Fruit fly (Drosophila melanogaster) whole organism, embryonic: ENCODE data around the gene HDAC6.
A peak's percentile ranks its signal among the peaks of the same experiment; 100 is the strongest.

Experiments
- Antp ChIP-seq: fragments of 200-800 bp; sonication (Bioruptor generic); optimal IDR thresholded peaks from 3 replicates; lab custom pipeline; 2016; ENCODE audit warnings: missing biosample characterization, missing genetic modification characterization
- BEAF-32 ChIP-seq: fragments of 200-800 bp; sonication (Bioruptor generic); optimal IDR thresholded peaks from 3 replicates; lab custom pipeline; 2017; ENCODE audit warnings: missing biosample characterization, missing genetic modification characterization, mild to moderate bottlenecking, moderate library complexity, missing genetic modification reagents
- BtbVII ChIP-seq: fragments of 200-800 bp; sonication (Bioruptor generic); optimal IDR thresholded peaks from 3 replicates; lab custom pipeline; 2017; ENCODE audit warnings: missing biosample characterization, mild to moderate bottlenecking, missing genetic modification characterization
- CG12659 ChIP-seq: fragments of 200-800 bp; sonication (Bioruptor generic); optimal IDR thresholded peaks from 3 replicates; lab custom pipeline; 2017; ENCODE audit warnings: mild to moderate bottlenecking, missing biosample characterization, missing genetic modification reagents, missing genetic modification characterization
- CG12942 ChIP-seq: fragments of 200-800 bp; sonication (Bioruptor generic); optimal IDR thresholded peaks from 3 replicates; lab custom pipeline; 2016; ENCODE audit warnings: missing biosample characterization, missing genetic modification characterization
- CG13296 ChIP-seq: fragments of 200-800 bp; sonication (Bioruptor generic); optimal IDR thresholded peaks from 3 replicates; lab custom pipeline; 2018; ENCODE audit warnings: missing biosample characterization, mild to moderate bottlenecking, missing genetic modification characterization
- CG13424 ChIP-seq: fragments of 200-800 bp; sonication (Bioruptor generic); optimal IDR thresholded peaks from 2 replicates; lab custom pipeline; 2019; ENCODE audit warnings: missing biosample characterization, mild to moderate bottlenecking, missing genetic modification characterization, moderate library complexity
- CG15696 ChIP-seq: fragments of 200-800 bp; sonication (Bioruptor generic); optimal IDR thresholded peaks from 2 replicates; lab custom pipeline; 2019; ENCODE audit warnings: missing biosample characterization, mild to moderate bottlenecking, missing genetic modification characterization, moderate library complexity
- CG16779 ChIP-seq: fragments of 200-800 bp; sonication (Bioruptor generic); IDR thresholded peaks from 2 replicates; pipeline ENCODE4 v1.3.6; 2022; ENCODE audit warnings: missing biosample characterization, missing genetic modification characterization
- CG16863 ChIP-seq: fragments of 200-800 bp; sonication (Bioruptor generic); optimal IDR thresholded peaks from 3 replicates; lab custom pipeline; 2016; ENCODE audit warnings: missing biosample characterization, missing genetic modification characterization
- CG17912 ChIP-seq: fragments of 200-800 bp; sonication (Bioruptor generic); optimal IDR thresholded peaks from 2 replicates; lab custom pipeline; 2018; ENCODE audit warnings: missing biosample characterization, mild to moderate bottlenecking, missing genetic modification characterization
- CG2129 ChIP-seq: fragments of 200-800 bp; sonication (Bioruptor generic); IDR thresholded peaks from 2 replicates; pipeline ENCODE4 v1.3.6; 2022; ENCODE audit warnings: missing biosample characterization, missing genetic modification characterization; ENCODE audit not compliant: partially characterized antibody
- CG2712 ChIP-seq: fragments of 200-800 bp; optimal IDR thresholded peaks from 3 replicates; lab custom pipeline; 2019; ENCODE audit warnings: missing biosample characterization, mild to moderate bottlenecking, missing genetic modification characterization, moderate library complexity
- CG34376 ChIP-seq: fragments of 200-800 bp; sonication (Bioruptor generic); optimal IDR thresholded peaks from 2 replicates; lab custom pipeline; 2018; ENCODE audit warnings: missing biosample characterization, mild to moderate bottlenecking, missing genetic modification characterization
- CG3726 ChIP-seq: fragments of 200-800 bp; sonication (Bioruptor generic); IDR thresholded peaks from 3 replicates; pipeline ENCODE4, ENCODE4 v1.3.6; 2022; ENCODE audit warnings: missing biosample characterization, missing genetic modification characterization
- CG4282 ChIP-seq: fragments of 200-800 bp; sonication (Bioruptor generic); optimal IDR thresholded peaks from 2 replicates; lab custom pipeline; 2016; ENCODE audit warnings: missing biosample characterization, missing genetic modification characterization
- CG8478 ChIP-seq: fragments of >200 bp; optimal IDR thresholded peaks from 2 replicates; lab custom pipeline; 2018
- CG9609 ChIP-seq: fragments of 200-800 bp; sonication (Bioruptor generic); optimal IDR thresholded peaks from 3 replicates; lab custom pipeline; 2016; ENCODE audit warnings: missing biosample characterization, missing genetic modification characterization
- CG9817 ChIP-seq: fragments of 200-800 bp; sonication (Bioruptor generic); optimal IDR thresholded peaks from 2 replicates; lab custom pipeline; 2018; ENCODE audit warnings: missing biosample characterization, mild to moderate bottlenecking, missing genetic modification characterization, moderate library complexity
- Dip3 ChIP-seq: fragments of 200-800 bp; sonication (Bioruptor generic); optimal IDR thresholded peaks from 3 replicates; lab custom pipeline; 2016; ENCODE audit warnings: missing biosample characterization, missing genetic modification characterization
- Dref ChIP-seq: fragments of 200-800 bp; sonication (Bioruptor generic); IDR thresholded peaks from 2 replicates; pipeline ENCODE4 v1.3.6; 2022; ENCODE audit warnings: missing biosample characterization, missing genetic modification characterization
- E2f1 ChIP-seq: fragments of 200-800 bp; sonication (Bioruptor generic); IDR thresholded peaks from 2 replicates; pipeline ENCODE4 v1.3.6; 2022; ENCODE audit warnings: missing biosample characterization, missing genetic modification characterization
- HLH3B ChIP-seq: fragments of 200-800 bp; sonication (Bioruptor generic); IDR thresholded peaks from 2 replicates; pipeline ENCODE4 v1.3.6; 2022; ENCODE audit warnings: missing biosample characterization, missing genetic modification characterization
- HLH54F ChIP-seq: fragments of 200-800 bp; sonication (Bioruptor generic); optimal IDR thresholded peaks from 3 replicates; lab custom pipeline; 2016; ENCODE audit warnings: missing biosample characterization, missing genetic modification characterization
- HmgZ ChIP-seq: fragments of 200-800 bp; sonication (Bioruptor generic); optimal IDR thresholded peaks from 2 replicates; lab custom pipeline; 2018; ENCODE audit warnings: missing biosample characterization, mild to moderate bottlenecking, missing genetic modification characterization
- Hr51 ChIP-seq, 2 experiments: fragments of 200-800 bp; sonication (Bioruptor generic); optimal IDR thresholded peaks; 2 replicates in 1 of 2; 3 replicates in 1 of 2; lab custom pipeline; 2016 to 2018; ENCODE audit warnings: missing biosample characterization in 2 of 2, missing genetic modification characterization in 2 of 2, mild to moderate bottlenecking in 1 of 2, moderate library complexity in 1 of 2
- MESR4 ChIP-seq: fragments of 200-800 bp; sonication (Bioruptor generic); optimal IDR thresholded peaks from 2 replicates; lab custom pipeline; 2018; ENCODE audit warnings: missing biosample characterization, mild to moderate bottlenecking, missing genetic modification characterization, moderate library complexity
- NC2β ChIP-seq: fragments of 200-800 bp; sonication (Bioruptor generic); optimal IDR thresholded peaks from 2 replicates; lab custom pipeline; 2016; ENCODE audit warnings: missing biosample characterization, missing genetic modification characterization
- Nf-YA ChIP-seq: fragments of 200-800 bp; sonication (Bioruptor generic); IDR thresholded peaks from 2 replicates; pipeline ENCODE4 v1.3.6; 2022; ENCODE audit warnings: missing biosample characterization, missing genetic modification characterization
- Scr ChIP-seq: fragments of 200-800 bp; sonication (Bioruptor generic); IDR thresholded peaks from 2 replicates; pipeline ENCODE4 v1.3.6; 2022; ENCODE audit warnings: missing biosample characterization, missing genetic modification characterization; ENCODE audit not compliant: partially characterized antibody
- Sry-δ ChIP-seq: fragments of 200-800 bp; sonication (Bioruptor generic); optimal IDR thresholded peaks from 2 replicates; lab custom pipeline; 2016; ENCODE audit warnings: missing biosample characterization, missing genetic modification characterization
- amos ChIP-seq: fragments of 200-800 bp; sonication (Bioruptor generic); IDR thresholded peaks from 2 replicates; pipeline ENCODE4 v1.3.6; 2022; ENCODE audit warnings: missing biosample characterization, missing genetic modification characterization; ENCODE audit not compliant: partially characterized antibody
- ara ChIP-seq: fragments of 200-800 bp; sonication (Bioruptor generic); IDR thresholded peaks from 2 replicates; pipeline ENCODE4 v1.3.6; 2022; ENCODE audit warnings: missing biosample characterization, missing genetic modification characterization
- bbx ChIP-seq: fragments of 200-800 bp; sonication (Bioruptor generic); IDR thresholded peaks from 2 replicates; pipeline ENCODE4 v1.3.6; 2022; ENCODE audit warnings: missing biosample characterization, missing genetic modification characterization; ENCODE audit not compliant: partially characterized antibody
- br ChIP-seq: fragments of >200 bp; optimal IDR thresholded peaks from 2 replicates; lab custom pipeline; 2017
- crc ChIP-seq: fragments of 200-800 bp; sonication (Bioruptor generic); optimal IDR thresholded peaks from 2 replicates; lab custom pipeline; 2016; ENCODE audit warnings: missing biosample characterization, missing genetic modification characterization
- croc ChIP-seq: fragments of 200-800 bp; sonication (Bioruptor generic); conservative IDR thresholded peaks from 3 replicates; pipeline ENCODE4 v1.3.6; 2022; ENCODE audit warnings: missing biosample characterization, missing genetic modification characterization
- dpn ChIP-seq, 2 experiments: fragments of 200-800 bp; sonication (Bioruptor generic); optimal IDR thresholded peaks; 3 replicates each; lab custom pipeline; 2016; ENCODE audit warnings: missing biosample characterization in 2 of 2, missing genetic modification characterization in 2 of 2
- fd64A ChIP-seq: fragments of 200-800 bp; sonication (Bioruptor generic); optimal IDR thresholded peaks from 3 replicates; lab custom pipeline; 2018; ENCODE audit warnings: missing biosample characterization, mild to moderate bottlenecking, missing genetic modification characterization
- grau ChIP-seq: fragments of 200-800 bp; optimal IDR thresholded peaks from 3 replicates; lab custom pipeline; 2019; ENCODE audit warnings: missing biosample characterization, mild to moderate bottlenecking, missing genetic modification characterization, moderate library complexity
- kay ChIP-seq: fragments of 200-800 bp; sonication (Bioruptor generic); optimal IDR thresholded peaks from 2 replicates; lab custom pipeline; 2016; ENCODE audit warnings: missing biosample characterization, missing genetic modification characterization
- ken ChIP-seq: fragments of 200-800 bp; sonication (Bioruptor generic); IDR thresholded peaks from 3 replicates; pipeline ENCODE4 v1.3.6; 2022; ENCODE audit warnings: missing biosample characterization, missing genetic modification characterization
- lov ChIP-seq, 2 experiments: fragments of 200-800 bp in 1 of 2; fragments of >200 bp in 1 of 2; sonication (Bioruptor generic) in 1 of 2; IDR thresholded peaks in 1 of 2; optimal IDR thresholded peaks in 1 of 2; 2 replicates in 1 of 2; 3 replicates in 1 of 2; pipeline versions ENCODE4 v1.3.6 to Lab custom; 2017 to 2022; ENCODE audit warnings: missing biosample characterization in 1 of 2, missing genetic modification characterization in 1 of 2
- onecut ChIP-seq: fragments of 200-800 bp; sonication (Bioruptor generic); IDR thresholded peaks from 2 replicates; pipeline ENCODE4 v1.3.6; 2022; ENCODE audit warnings: missing biosample characterization, missing genetic modification characterization
- prd ChIP-seq, 3 experiments: fragments of >200 bp in 2 of 3; fragments of 200-800 bp in 1 of 3; sonication (Bioruptor generic) in 1 of 3; optimal IDR thresholded peaks in 2 of 3; IDR thresholded peaks in 1 of 3; 2 replicates in 2 of 3; 3 replicates in 1 of 3; pipeline versions ENCODE4 v1.3.6 to Lab custom; 2017 to 2022; ENCODE audit warnings: missing biosample characterization in 1 of 3, missing genetic modification characterization in 1 of 3
- slou ChIP-seq: fragments of 200-800 bp; sonication (Bioruptor generic); optimal IDR thresholded peaks from 3 replicates; lab custom pipeline; 2016; ENCODE audit warnings: missing biosample characterization, missing genetic modification characterization
- slp2 ChIP-seq: fragments of 200-800 bp; sonication (Bioruptor generic); optimal IDR thresholded peaks from 2 replicates; lab custom pipeline; 2016; ENCODE audit warnings: missing biosample characterization, missing genetic modification characterization
- trem ChIP-seq: fragments of 200-800 bp; optimal IDR thresholded peaks from 3 replicates; lab custom pipeline; 2019; ENCODE audit warnings: missing biosample characterization, mild to moderate bottlenecking, missing genetic modification characterization, moderate library complexity
- zen ChIP-seq: fragments of 200-800 bp; sonication (Bioruptor generic); optimal IDR thresholded peaks from 3 replicates; lab custom pipeline; 2018; ENCODE audit warnings: missing biosample characterization, mild to moderate bottlenecking, missing genetic modification characterization, moderate library complexity

HDAC6 gene

DNA sequence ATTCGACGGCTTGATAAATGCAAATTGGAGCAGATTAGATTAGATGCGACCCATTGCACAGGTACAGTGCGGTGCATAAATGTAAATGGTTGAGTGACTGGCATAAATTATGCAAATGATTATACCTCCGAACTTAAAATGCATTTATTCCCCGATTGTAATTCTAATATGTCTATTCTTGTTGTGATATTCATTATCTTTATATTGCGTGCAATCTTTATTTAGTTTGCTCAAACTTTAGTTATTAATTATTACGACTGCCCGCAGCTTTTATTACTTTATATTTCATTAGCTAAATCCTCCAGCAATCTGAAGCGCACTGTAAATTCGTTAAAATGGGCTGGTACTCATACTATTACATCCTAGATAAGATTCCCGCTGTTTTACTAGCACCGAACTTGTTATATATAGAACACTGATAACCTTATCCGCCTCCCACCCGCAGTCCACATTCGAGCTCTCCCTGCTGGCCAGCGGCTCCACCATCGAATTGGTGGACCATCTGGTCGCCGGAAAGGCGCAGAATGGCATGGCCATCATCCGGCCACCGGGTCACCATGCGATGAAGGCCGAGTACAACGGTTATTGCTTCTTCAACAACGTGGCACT is 2.8 kb downstream of the HDAC6 start (continued):
- TF ChIP-seq slou (GFP tag; lab: Kevin White, UChicago), result no peak
- TF ChIP-seq dpn (GFP tag; optimal IDR thresholded peaks at IDR 0.05; lab: Kevin White, UChicago), result no peak
- TF ChIP-seq br (lab: Kevin White, UChicago), result no peak
- TF ChIP-seq CG13424, result no peak
- no peak for TF ChIP-seq CG16863 (GFP tag; lab: Kevin White, UChicago)
- no peak for TF ChIP-seq HLH54F (GFP tag; lab: Kevin White, UChicago)
- no peak for TF ChIP-seq NC2β
- TF ChIP-seq Nf-YA (GFP tag; lab: Robert Waterston, UW), result no peak
- TF ChIP-seq CG15696 (tag; lab: Kevin White, UChicago), result no peak
- no peak for TF ChIP-seq CG3726 (GFP tag; lab: Robert Waterston, UW)
- TF ChIP-seq ken (GFP tag; lab: Robert Waterston, UW), result no peak
- no peak for TF ChIP-seq CG9609 (GFP tag; lab: Kevin White, UChicago)
- no peak for TF ChIP-seq Hr51 (GFP tag; optimal IDR thresholded peaks at IDR 0.05; lab: Kevin White, UChicago)
- no peak for TF ChIP-seq CG2712 (tag; lab: Kevin White, UChicago)
- no peak for TF ChIP-seq CG16779 (GFP tag; lab: Robert Waterston, UW)
- no peak for TF ChIP-seq CG8478 (lab: Kevin White, UChicago)
- no peak for TF ChIP-seq slp2
- no peak for TF ChIP-seq E2f1 (GFP tag; lab: Robert Waterston, UW)
- no peak for TF ChIP-seq prd (optimal IDR thresholded peaks at IDR 0.05; lab: Kevin White, UChicago)
- TF ChIP-seq prd (GFP tag; IDR thresholded peaks at IDR 0.05; lab: Robert Waterston, UW), result no peak
- TF ChIP-seq kay (GFP tag; lab: Kevin White, UChicago), result no peak
- no peak for TF ChIP-seq CG9817 (tag; lab: Kevin White, UChicago)
- peak; percentile 25 for TF ChIP-seq CG13296 (GFP tag; lab: Kevin White, UChicago)
- TF ChIP-seq BtbVII (GFP tag; lab: Kevin White, UChicago), result no peak
- no peak for TF ChIP-seq CG17912 (GFP tag; lab: Kevin White, UChicago)
- peak; percentile 39 for TF ChIP-seq CG34376 (GFP tag; lab: Kevin White, UChicago)
- no peak for TF ChIP-seq CG12942 (GFP tag; lab: Kevin White, UChicago)
- TF ChIP-seq MESR4 (GFP tag; lab: Kevin White, UChicago), result no peak
- no peak for TF ChIP-seq croc (GFP tag; lab: Robert Waterston, UW)
- TF ChIP-seq fd64A (GFP tag; lab: Kevin White, UChicago), result no peak
- TF ChIP-seq HmgZ (tag; lab: Kevin White, UChicago), result no peak

DNA sequence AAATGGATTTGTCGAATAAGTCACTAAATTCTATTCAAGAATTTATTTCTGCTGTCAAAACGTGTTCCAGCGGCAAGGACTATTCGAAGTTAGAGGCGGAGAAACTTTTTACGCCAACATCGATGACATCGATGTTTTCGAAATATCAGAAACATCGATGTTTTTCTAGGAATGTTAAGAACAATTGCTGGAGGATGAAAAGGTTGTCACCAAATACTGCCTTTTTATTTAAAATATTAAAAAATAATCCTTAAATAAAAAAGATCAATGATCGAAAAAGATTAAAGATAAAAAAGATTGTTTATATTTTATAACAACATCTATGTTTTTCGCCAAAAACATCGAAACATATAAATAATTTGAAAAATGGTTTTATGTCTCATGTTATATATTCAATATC is 8.9 kb downstream of the HDAC6 start, which contains the start of gene CG9123:
Gene CG9123 (minus strand): TSS at position 101 of the 400 bp plus-strand sequence.
- no peak for TF ChIP-seq zen
- TF ChIP-seq Antp (GFP tag; lab: Kevin White, UChicago), result no peak
- no peak for TF ChIP-seq E2f1 (GFP tag; lab: Robert Waterston, UW)
- no peak for TF ChIP-seq trem
- TF ChIP-seq CG8478 (lab: Kevin White, UChicago), result no peak
- no peak for TF ChIP-seq fd64A (GFP tag; lab: Kevin White, UChicago)
- no peak for TF ChIP-seq Dref (GFP tag; lab: Robert Waterston, UW)
- TF ChIP-seq dpn (GFP tag; optimal IDR thresholded peaks at IDR 0.05; lab: Kevin White, UChicago), result no peak
- TF ChIP-seq CG12659 (GFP tag; lab: Kevin White, UChicago), result no peak
- 0 out of 2 replicates have a peak, but pooled peaks have one; percentile 8 for TF ChIP-seq bbx (GFP tag; lab: Robert Waterston, UW)
- no peak for TF ChIP-seq crc (GFP tag; lab: Kevin White, UChicago)
- TF ChIP-seq HLH3B (GFP tag; lab: Robert Waterston, UW), result no peak
- no peak for TF ChIP-seq onecut (GFP tag; lab: Robert Waterston, UW)
- peak; percentile 31 for TF ChIP-seq BEAF-32
- no peak for TF ChIP-seq Dip3 (GFP tag; lab: Kevin White, UChicago)
- peak; percentile 16 for TF ChIP-seq Sry-δ (GFP tag; lab: Kevin White, UChicago)
- no peak for TF ChIP-seq CG2129 (GFP tag; lab: Robert Waterston, UW)
- peak; percentile 14; the same call in 1 of the 2 replicates for TF ChIP-seq Scr
- no peak for TF ChIP-seq CG4282 (GFP tag; lab: Kevin White, UChicago)
- TF ChIP-seq ara (GFP tag; lab: Robert Waterston, UW), result no peak
- 0 out of 2 replicates have a peak, but pooled peaks have one; percentile 18 for TF ChIP-seq amos (GFP tag; lab: Robert Waterston, UW)
- TF ChIP-seq lov (optimal IDR thresholded peaks at IDR 0.05; lab: Kevin White, UChicago), result no peak
- TF ChIP-seq lov (GFP tag; IDR thresholded peaks at IDR 0.05; lab: Robert Waterston, UW), result no peak
- TF ChIP-seq grau (tag; lab: Kevin White, UChicago), result no peak
